Worm (Caenorhabditis elegans) whole organism, L1 larva: ENCODE data around the gene M03C11.9.

ENCODE experiments used
- C34B4.2 ChIP-seq: sonication (generic microtip); optimal IDR thresholded peaks from 2 replicates; lab custom pipeline; 2017; ENCODE audit warnings: mild to moderate bottlenecking, missing genetic modification characterization, missing compliant biosample characterization
- F16B12.6 ChIP-seq: fragments of 150-350 bp; optimal IDR thresholded peaks from 2 replicates; lab custom pipeline; 2014; ENCODE audit warnings: missing biosample characterization, missing genetic modification characterization
- Y116A8C.19 ChIP-seq: sonication (generic microtip); optimal IDR thresholded peaks from 2 replicates; lab custom pipeline; 2016; ENCODE audit warnings: missing compliant biosample characterization, missing genetic modification characterization, borderline replicate concordance
- alr-1 ChIP-seq: fragments of 200-800 bp; sonication (Bioruptor generic); optimal IDR thresholded peaks from 2 replicates; lab custom pipeline; 2018; ENCODE audit warnings: borderline replicate concordance, mild to moderate bottlenecking, missing genetic modification characterization, missing compliant biosample characterization
- ceh-63 ChIP-seq: fragments of 200-800 bp; sonication (Bioruptor generic); optimal IDR thresholded peaks from 2 replicates; lab custom pipeline; 2018; ENCODE audit warnings: mild to moderate bottlenecking, missing genetic modification characterization, missing compliant biosample characterization
- ceh-90 ChIP-seq: sonication (generic microtip); optimal IDR thresholded peaks from 2 replicates; lab custom pipeline; 2016; ENCODE audit warnings: missing genetic modification characterization, missing compliant biosample characterization
- ces-1 ChIP-seq: fragments of 150-350 bp; optimal IDR thresholded peaks from 2 replicates; lab custom pipeline; 2014; ENCODE audit warnings: missing biosample characterization, missing genetic modification reagents, missing genetic modification characterization
- efl-1 ChIP-seq, 4 experiments: fragments of 150-350 bp; optimal IDR thresholded peaks in 3 of 4; peaks in 1 of 4; 1 replicate in 1 of 4; 2 replicates in 3 of 4; lab custom pipeline; 2014; ENCODE audit warnings: missing biosample characterization in 2 of 4, missing genetic modification characterization in 2 of 4, missing genetic modification reagents in 2 of 4
- egl-27 ChIP-seq, 2 experiments: fragments of 150-350 bp in 1 of 2; sonication (generic microtip); optimal IDR thresholded peaks; 3 replicates each; lab custom pipeline; 2017 to 2018; ENCODE audit warnings: missing biosample characterization in 2 of 2, missing genetic modification characterization in 2 of 2, missing genetic modification reagents in 2 of 2
- elt-2 ChIP-seq: sonication (generic microtip); optimal IDR thresholded peaks from 2 replicates; lab custom pipeline; 2016; ENCODE audit warnings: missing genetic modification characterization, mild to moderate bottlenecking, inconsistent platforms, missing compliant biosample characterization, missing genetic modification reagents
- grh-1 ChIP-seq: fragments of 200-800 bp; sonication (Bioruptor generic); IDR thresholded peaks from 2 replicates; pipeline ENCODE4 v1.3.6; 2022; ENCODE audit warnings: missing genetic modification reagents, missing genetic modification characterization, missing compliant biosample characterization
- hlh-17 ChIP-seq: fragments of 200-800 bp; sonication (Bioruptor generic); optimal IDR thresholded peaks from 2 replicates; lab custom pipeline; 2018; ENCODE audit warnings: missing genetic modification characterization, mild to moderate bottlenecking, missing compliant biosample characterization, moderate library complexity, borderline replicate concordance
- hpl-2 ChIP-seq: fragments of 150-350 bp; optimal IDR thresholded peaks from 2 replicates; lab custom pipeline; 2014; ENCODE audit warnings: missing biosample characterization, missing genetic modification reagents, missing genetic modification characterization
- irx-1 ChIP-seq: sonication (generic microtip); optimal IDR thresholded peaks from 2 replicates; lab custom pipeline; 2016; ENCODE audit warnings: missing genetic modification characterization, missing compliant biosample characterization
- isw-1 ChIP-seq: fragments of 200-800 bp; sonication (Bioruptor generic); IDR thresholded peaks from 2 replicates; pipeline ENCODE4 v1.3.6; 2022; ENCODE audit warnings: missing genetic modification characterization, missing compliant biosample characterization
- lin-13 ChIP-seq: fragments of 150-350 bp; optimal IDR thresholded peaks from 2 replicates; lab custom pipeline; 2014; ENCODE audit warnings: missing biosample characterization, missing genetic modification reagents, missing genetic modification characterization
- lin-14 ChIP-seq: fragments of 200-800 bp; sonication (Bioruptor generic); optimal IDR thresholded peaks from 2 replicates; lab custom pipeline; 2018; ENCODE audit warnings: mild to moderate bottlenecking, missing genetic modification characterization, moderate library complexity, missing compliant biosample characterization
- lin-35 ChIP-seq, 2 experiments: fragments of 150-350 bp; optimal IDR thresholded peaks; 2 replicates each; lab custom pipeline; 2014; ENCODE audit warnings: missing biosample characterization in 2 of 2, missing genetic modification characterization in 2 of 2, missing genetic modification reagents in 2 of 2
- mep-1 ChIP-seq: fragments of 150-350 bp; optimal IDR thresholded peaks from 2 replicates; lab custom pipeline; 2014; ENCODE audit warnings: missing biosample characterization, missing genetic modification characterization
- nhr-12 ChIP-seq: sonication (generic microtip); optimal IDR thresholded peaks from 2 replicates; lab custom pipeline; 2017; ENCODE audit warnings: missing biosample characterization, missing genetic modification characterization
- nhr-20 ChIP-seq: sonication (generic microtip); optimal IDR thresholded peaks from 2 replicates; lab custom pipeline; 2016; ENCODE audit warnings: mild to moderate bottlenecking, missing genetic modification characterization, missing compliant biosample characterization
- nhr-237 ChIP-seq: fragments of 150-350 bp; optimal IDR thresholded peaks from 2 replicates; lab custom pipeline; 2014; ENCODE audit warnings: missing biosample characterization, missing genetic modification characterization
- nhr-47 ChIP-seq: sonication (generic microtip); optimal IDR thresholded peaks from 2 replicates; lab custom pipeline; 2016; ENCODE audit warnings: mild to moderate bottlenecking, missing genetic modification characterization, moderate library complexity, missing compliant biosample characterization
- nhr-71 ChIP-seq: sonication (generic microtip); optimal IDR thresholded peaks from 2 replicates; lab custom pipeline; 2016; ENCODE audit warnings: mild to moderate bottlenecking, missing genetic modification characterization, moderate library complexity, missing compliant biosample characterization
- nhr-77 ChIP-seq: fragments of 150-350 bp; optimal IDR thresholded peaks from 2 replicates; lab custom pipeline; 2014; ENCODE audit warnings: missing biosample characterization, missing genetic modification characterization
- nhr-84 ChIP-seq: sonication (generic microtip); optimal IDR thresholded peaks from 2 replicates; lab custom pipeline; 2017; ENCODE audit warnings: missing biosample characterization, missing genetic modification characterization
- nhr-85 ChIP-seq: sonication (generic microtip); peaks from one replicate; lab custom pipeline; 2016; ENCODE audit warnings: missing genetic modification characterization, inconsistent platforms, missing compliant biosample characterization
- nhr-90 ChIP-seq: sonication (generic microtip); optimal IDR thresholded peaks from 2 replicates; lab custom pipeline; 2016; ENCODE audit warnings: mild to moderate bottlenecking, missing genetic modification characterization, missing compliant biosample characterization; ENCODE audit not compliant: poor library complexity
- pag-3 ChIP-seq: sonication (generic microtip); optimal IDR thresholded peaks from 2 replicates; lab custom pipeline; 2017; ENCODE audit warnings: missing genetic modification characterization, mild to moderate bottlenecking, missing compliant biosample characterization, antibody characterized with exemption, borderline replicate concordance; ENCODE audit not compliant: insufficient read depth
- pqm-1 ChIP-seq: sonication (generic microtip); optimal IDR thresholded peaks from 3 replicates; lab custom pipeline; 2017; ENCODE audit warnings: missing biosample characterization, missing genetic modification characterization
- skn-1 ChIP-seq: fragments of 150-350 bp; optimal IDR thresholded peaks from 2 replicates; lab custom pipeline; 2014; ENCODE audit warnings: missing biosample characterization, missing genetic modification characterization
- sox-4 ChIP-seq: sonication (generic microtip); optimal IDR thresholded peaks from 2 replicates; lab custom pipeline; 2016; ENCODE audit warnings: missing genetic modification characterization, missing compliant biosample characterization
- sptf-1 ChIP-seq: fragments of 150-350 bp; optimal IDR thresholded peaks from 2 replicates; lab custom pipeline; 2014; ENCODE audit warnings: missing biosample characterization, missing genetic modification characterization
- sup-37 ChIP-seq: fragments of 200-800 bp; sonication (Bioruptor generic); optimal IDR thresholded peaks from 2 replicates; lab custom pipeline; 2018; ENCODE audit warnings: mild to moderate bottlenecking, missing genetic modification characterization, missing compliant biosample characterization
- swsn-7 ChIP-seq: sonication (generic microtip); optimal IDR thresholded peaks from 2 replicates; lab custom pipeline; 2016; ENCODE audit warnings: missing genetic modification characterization, missing compliant biosample characterization
- tlp-1 ChIP-seq: fragments of 150-350 bp; optimal IDR thresholded peaks from 2 replicates; lab custom pipeline; 2014; ENCODE audit warnings: missing biosample characterization, missing genetic modification characterization
- unc-130 ChIP-seq: fragments of 150-350 bp; optimal IDR thresholded peaks from 2 replicates; lab custom pipeline; 2017; ENCODE audit warnings: missing biosample characterization, missing genetic modification characterization, inconsistent platforms
- vab-15 ChIP-seq: sonication (generic microtip); optimal IDR thresholded peaks from 2 replicates; lab custom pipeline; 2017; ENCODE audit warnings: missing genotype, mild to moderate bottlenecking, missing genetic modification characterization, missing compliant biosample characterization
- xbp-1 ChIP-seq: sonication (generic microtip); optimal IDR thresholded peaks from 2 replicates; lab custom pipeline; 2016; ENCODE audit warnings: missing genetic modification characterization, missing compliant biosample characterization
- zip-4 ChIP-seq: fragments of 200-800 bp; sonication (Bioruptor generic); optimal IDR thresholded peaks from 2 replicates; lab custom pipeline; 2018; ENCODE audit warnings: mild to moderate bottlenecking, missing genetic modification characterization, moderate library complexity, missing compliant biosample characterization
- ztf-11 ChIP-seq, 2 experiments: sonication (generic microtip); optimal IDR thresholded peaks; 2 replicates each; lab custom pipeline; 2016 to 2017; ENCODE audit warnings: missing genetic modification characterization in 2 of 2, missing biosample characterization in 1 of 2, missing compliant biosample characterization in 1 of 2
- ztf-4 ChIP-seq: fragments of 150-350 bp; optimal IDR thresholded peaks from 2 replicates; lab custom pipeline; 2014; ENCODE audit warnings: missing biosample characterization, missing genetic modification characterization

The M03C11.9 gene

DNA sequence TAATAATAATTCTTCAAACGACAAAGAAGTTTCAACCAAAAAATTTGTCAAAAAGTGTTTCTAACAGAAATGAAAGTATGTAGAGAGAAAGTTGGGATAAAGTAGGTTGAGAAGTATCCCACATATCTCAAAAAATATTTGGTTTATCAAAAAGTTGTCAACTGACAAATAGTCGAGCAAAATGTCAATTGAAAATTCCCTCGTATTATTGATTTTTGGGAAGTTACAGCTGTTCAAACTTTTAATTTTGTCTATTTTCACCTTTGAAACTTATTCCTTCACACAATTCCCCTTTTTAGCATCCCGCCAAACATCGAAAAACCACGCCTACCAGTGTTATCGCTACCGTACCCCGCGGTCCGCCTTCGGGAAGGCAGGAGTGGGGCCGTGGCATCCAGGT, 44.5 kb downstream of the M03C11.9 start, which contains the start of gene tbx-8:
tbx-8 (plus strand) TSS at position 301 of the 400 bp plus-strand sequence.
- no peak for TF ChIP-seq lin-35 (GFP tag; optimal IDR thresholded peaks at IDR 0.05; lab: Kevin White, UChicago)
- no peak for TF ChIP-seq pqm-1
- no peak for TF ChIP-seq efl-1 (optimal IDR thresholded peaks at IDR 0.05; lab: Kevin White, UChicago)
- no peak for TF ChIP-seq efl-1 (GFP tag; optimal IDR thresholded peaks at IDR 0.05 in 1 of 2; lab: Kevin White, UChicago)
- TF ChIP-seq C34B4.2 (tag; lab: Kevin White, UChicago), result no peak
- TF ChIP-seq unc-130 (tag; lab: Kevin White, UChicago), result no peak
- TF ChIP-seq irx-1 (tag; lab: Kevin White, UChicago), result no peak
- TF ChIP-seq egl-27 (tag; optimal IDR thresholded peaks at IDR 0.05; lab: Kevin White, UChicago), result no peak
- TF ChIP-seq lin-13 (GFP tag; lab: Kevin White, UChicago), result no peak
- no peak for TF ChIP-seq ztf-11 (tag; optimal IDR thresholded peaks at IDR 0.05; lab: Kevin White, UChicago)
- no peak for TF ChIP-seq grh-1
- TF ChIP-seq nhr-77 (tag; lab: Kevin White, UChicago), result no peak
- no peak for TF ChIP-seq nhr-47 (tag; lab: Kevin White, UChicago)
- no peak for TF ChIP-seq ztf-4
- no peak for TF ChIP-seq swsn-7 (tag; lab: Kevin White, UChicago)
- no peak for TF ChIP-seq sox-4 (tag; lab: Kevin White, UChicago)

DNA sequence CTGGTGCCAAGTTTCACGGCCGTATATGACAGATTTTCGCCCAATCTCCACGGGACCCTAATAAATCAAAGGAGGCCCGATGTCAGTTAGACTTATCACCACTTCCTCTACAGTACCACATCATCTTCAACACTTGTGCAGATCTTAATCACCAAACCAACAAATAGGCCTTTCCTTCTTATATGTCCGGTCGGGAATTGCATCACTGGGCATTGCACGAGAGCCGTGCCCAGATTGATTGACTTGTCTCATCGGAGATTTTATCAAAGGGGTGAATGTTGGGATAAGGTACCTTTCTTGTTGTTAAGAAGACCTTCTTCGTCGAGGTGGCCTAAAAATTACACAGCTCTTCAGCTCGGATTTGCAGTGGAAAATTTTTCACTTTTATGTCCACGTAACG, 46.8 kb downstream of the M03C11.9 start:
- TF ChIP-seq nhr-90 (tag; lab: Kevin White, UChicago), result no peak
- no peak for TF ChIP-seq lin-14 (GFP tag; lab: Kevin White, UChicago)
- TF ChIP-seq xbp-1 (tag; lab: Kevin White, UChicago), result no peak
- no peak for TF ChIP-seq tlp-1
- TF ChIP-seq nhr-85, result peak; percentile 36
- no peak for TF ChIP-seq ces-1
- no peak for TF ChIP-seq efl-1 (optimal IDR thresholded peaks at IDR 0.05; lab: Kevin White, UChicago)
- peak in 1 of 2 experiments; percentile 20 for TF ChIP-seq efl-1 (GFP tag; optimal IDR thresholded peaks at IDR 0.05 in 1 of 2; lab: Kevin White, UChicago)
- TF ChIP-seq ceh-90, result no peak
- no peak for TF ChIP-seq ztf-11 (tag; optimal IDR thresholded peaks at IDR 0.05; lab: Kevin White, UChicago)
- TF ChIP-seq nhr-12 (tag; lab: Kevin White, UChicago), result no peak

DNA sequence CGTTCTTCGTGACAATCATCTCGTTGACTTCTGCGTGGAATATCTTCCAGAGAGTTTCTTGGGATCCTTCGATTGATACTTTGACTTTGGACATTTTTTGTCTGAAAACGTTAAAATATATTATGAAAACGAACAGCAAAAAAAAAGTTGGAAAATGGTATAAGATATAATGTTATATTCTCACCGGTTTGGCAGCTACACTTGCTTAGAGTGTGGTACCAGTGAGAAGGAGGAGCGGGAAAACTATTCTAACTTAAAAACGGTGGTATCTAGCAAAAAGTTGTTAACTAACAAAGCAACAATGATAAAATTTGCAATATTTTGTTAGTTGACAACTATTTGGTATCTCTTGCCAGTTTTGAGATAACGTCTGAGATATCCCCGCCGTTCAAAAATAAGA, 49.8 kb downstream of the M03C11.9 start, which contains the start of gene tbx-9:
tbx-9 (minus strand) TSS at position 101 of the 400 bp plus-strand sequence.
- TF ChIP-seq alr-1 (tag; lab: Kevin White, UChicago) (no peak), nhr-71 (tag; lab: Kevin White, UChicago) (no peak), ztf-4 (no peak), mep-1 (no peak), Y116A8C.19 (tag; lab: Kevin White, UChicago) (no peak), C34B4.2 (tag; lab: Kevin White, UChicago) (no peak), isw-1 (GFP tag; lab: Robert Waterston, UW) (no peak), nhr-84 (tag; lab: Kevin White, UChicago) (no peak)

DNA sequence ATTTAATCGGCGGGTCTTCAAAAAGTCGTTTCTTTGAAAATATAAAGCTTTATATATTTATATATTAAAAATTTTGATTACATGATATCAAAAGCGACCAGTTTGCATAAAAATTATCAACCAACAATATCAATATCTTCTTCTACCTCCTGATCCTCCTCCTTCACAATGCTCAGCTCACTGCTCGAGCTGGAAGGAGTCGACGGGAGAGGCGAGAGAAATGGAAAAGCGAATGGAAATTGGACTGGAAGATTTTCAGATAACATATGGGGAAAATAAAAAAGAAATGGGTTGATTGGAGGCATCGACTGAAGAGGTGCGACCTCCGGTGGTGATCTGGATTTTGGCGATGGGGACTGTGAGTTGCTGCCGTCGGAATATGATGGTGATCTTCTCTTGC, 51.6 kb downstream of the M03C11.9 start:
- TF ChIP-seq efl-1 (optimal IDR thresholded peaks at IDR 0.05; lab: Kevin White, UChicago) (no peak), efl-1 (GFP tag; optimal IDR thresholded peaks at IDR 0.05 in 1 of 2; lab: Kevin White, UChicago) (peak in 1 of 2 experiments; percentile 56), skn-1 (tag; lab: Kevin White, UChicago) (no peak)
- TF ChIP-seq, all 84 proteins: peak for 1

ce11 chrIII:10338992-10339852, 52.3 kb downstream of the M03C11.9 start:
- no peak for TF ChIP-seq nhr-237 (tag; lab: Kevin White, UChicago)
- TF ChIP-seq ceh-63 (GFP tag; lab: Kevin White, UChicago), result no peak
- no peak for TF ChIP-seq sup-37
- no peak for TF ChIP-seq hlh-17 (GFP tag; lab: Kevin White, UChicago)
- no peak for TF ChIP-seq zip-4 (GFP tag; lab: Kevin White, UChicago)
- TF ChIP-seq sox-4 (tag; lab: Kevin White, UChicago), result no peak
- TF ChIP-seq elt-2 (tag; lab: Kevin White, UChicago), result no peak
- TF ChIP-seq nhr-20 (tag; lab: Kevin White, UChicago), result peak; percentile 40
- TF ChIP-seq vab-15 (tag; lab: Kevin White, UChicago), result no peak
- no peak for TF ChIP-seq unc-130 (tag; lab: Kevin White, UChicago)
- no peak for TF ChIP-seq sptf-1 (tag; lab: Kevin White, UChicago)
- TF ChIP-seq nhr-71 (tag; lab: Kevin White, UChicago), result peak; percentile 37
- no peak for TF ChIP-seq hpl-2 (GFP tag; lab: Kevin White, UChicago)
- TF ChIP-seq pag-3, result no peak
- TF ChIP-seq F16B12.6 (tag; lab: Kevin White, UChicago), result no peak
